Worm (Caenorhabditis elegans): Measurements from ENCODE around the gene snap-1.

Gene snap-1

ce11 chrV:8130812-8131211, 401 bp downstream of the snap-1 start:
- TF ChIP-seq nhr-6 (tag; optimal IDR thresholded peaks at IDR 0.05) (no peak), elt-3 (tag; optimal IDR thresholded peaks at IDR 0.05) (no peak), blmp-1 (tag; optimal IDR thresholded peaks at IDR 0.05; ENCODE audit: insufficient read depth) (no peak), dmd-4 (tag; optimal IDR thresholded peaks at IDR 0.05) (no peak), sma-9 (GFP tag; optimal IDR thresholded peaks at IDR 0.05) (no peak), sma-9 (tag; optimal IDR thresholded peaks at IDR 0.05) (no peak), lin-11 (tag; optimal IDR thresholded peaks at IDR 0.05) (no peak), nhr-10 (tag; optimal IDR thresholded peaks at IDR 0.05) (no peak), ama-1 (optimal IDR thresholded peaks at IDR 0.05) (no peak), nhr-77 (tag; optimal IDR thresholded peaks at IDR 0.05) (no peak), nhr-11 (tag; optimal IDR thresholded peaks at IDR 0.05) (no peak), nhr-23 (tag; optimal IDR thresholded peaks at IDR 0.05) (no peak), lsy-2 (tag; optimal IDR thresholded peaks at IDR 0.05) (no peak), mab-5 (tag; optimal IDR thresholded peaks at IDR 0.05) (no peak), R02D3.7 (tag; optimal IDR thresholded peaks at IDR 0.05) (no peak), nhr-25 (tag; optimal IDR thresholded peaks at IDR 0.05) (no peak), egl-27 (tag; optimal IDR thresholded peaks at IDR 0.05) (no peak)

ce11 chrV:8131628-8132027, 1.2 kb downstream of the snap-1 start:
- TF ChIP-seq ama-1 (optimal IDR thresholded peaks at IDR 0.05) (peak; percentile 25), ceh-16 (tag; optimal IDR thresholded peaks at IDR 0.05) (no peak)

ce11 chrV:8132926-8133325, 2.5 kb downstream of the snap-1 start, which contains the start of gene D1014.4:
Gene D1014.4 (plus strand): TSS chrV:8133226.
- TF ChIP-seq aly-2 (tag; optimal IDR thresholded peaks at IDR 0.05) (no peak), nhr-129 (tag; optimal IDR thresholded peaks at IDR 0.05) (no peak), lsy-2 (tag; optimal IDR thresholded peaks at IDR 0.05) (no peak), nhr-6 (tag; optimal IDR thresholded peaks at IDR 0.05) (no peak), ama-1 (optimal IDR thresholded peaks at IDR 0.05) (no peak), elt-3 (tag; optimal IDR thresholded peaks at IDR 0.05) (no peak)

ce11 chrV:8143605-8144004, 13.2 kb downstream of the snap-1 start, which contains the start of gene D1014.2:
Gene D1014.2 (plus strand): TSS chrV:8143905.
- TF ChIP-seq fos-1 (tag; optimal IDR thresholded peaks at IDR 0.05): no peak
- no peak for TF ChIP-seq C34F6.9 (tag; optimal IDR thresholded peaks at IDR 0.05)
- no peak for TF ChIP-seq nhr-11 (tag; optimal IDR thresholded peaks at IDR 0.05)
- no peak for TF ChIP-seq sma-9 (GFP tag; optimal IDR thresholded peaks at IDR 0.05)
- no peak for TF ChIP-seq sma-9 (tag; optimal IDR thresholded peaks at IDR 0.05)
- TF ChIP-seq elt-1 (tag; optimal IDR thresholded peaks at IDR 0.05): no peak
- no peak for TF ChIP-seq nhr-77 (tag; optimal IDR thresholded peaks at IDR 0.05)
- no peak for TF ChIP-seq mdl-1 (tag; optimal IDR thresholded peaks at IDR 0.05)
- no peak for TF ChIP-seq gmeb-1 (tag; optimal IDR thresholded peaks at IDR 0.05)
- no peak for TF ChIP-seq nhr-129 (tag; optimal IDR thresholded peaks at IDR 0.05)
- no peak for TF ChIP-seq alr-1 (tag; optimal IDR thresholded peaks at IDR 0.05)
- no peak for TF ChIP-seq nhr-6 (tag; optimal IDR thresholded peaks at IDR 0.05)
- no peak for TF ChIP-seq unc-62 (GFP tag; optimal IDR thresholded peaks at IDR 0.05)
- TF ChIP-seq nhr-10 (tag; optimal IDR thresholded peaks at IDR 0.05): no peak
- no peak for TF ChIP-seq mbf-1 (tag; optimal IDR thresholded peaks at IDR 0.05)
- TF ChIP-seq lin-11 (tag; optimal IDR thresholded peaks at IDR 0.05): no peak
- no peak for TF ChIP-seq skn-1 (tag; optimal IDR thresholded peaks at IDR 0.05)
- TF ChIP-seq sma-3 (GFP tag; optimal IDR thresholded peaks at IDR 0.05): no peak
- no peak for TF ChIP-seq crh-2 (tag; optimal IDR thresholded peaks at IDR 0.05)

- TF ChIP-seq ceh-16 (tag; optimal IDR thresholded peaks at IDR 0.05): no peak
Measured at ce11 chrV:8144515-8144914, 14.1 kb downstream of the snap-1 start.

ce11 chrV:8145329-8145728, 14.9 kb downstream of the snap-1 start, which contains the start of gene D1014.13:
Gene D1014.13 (plus strand): TSS chrV:8145629.
- TF ChIP-seq nhr-6 (tag; optimal IDR thresholded peaks at IDR 0.05) (no peak), lin-13 (GFP tag; optimal IDR thresholded peaks at IDR 0.05) (no peak), fos-1 (tag; optimal IDR thresholded peaks at IDR 0.05) (no peak), R02D3.7 (tag; optimal IDR thresholded peaks at IDR 0.05) (no peak), Y55F3AM.14 (GFP tag; optimal IDR thresholded peaks at IDR 0.05) (no peak), lin-39 (tag; optimal IDR thresholded peaks at IDR 0.05) (no peak), nhr-129 (tag; optimal IDR thresholded peaks at IDR 0.05) (no peak), crh-2 (tag; optimal IDR thresholded peaks at IDR 0.05) (no peak)

Measured in whole organism, L2 larva.